Fruit fly (Drosophila melanogaster) whole organism, prepupa: ENCODE measurements around the gene beag.
A peak's percentile ranks its signal among the peaks of the same experiment; 100 is the strongest.

ENCODE experiments used
- Blimp-1 ChIP-seq: fragments of 200-800 bp; sonication (Bioruptor generic); optimal IDR thresholded peaks from 3 replicates; lab custom pipeline; 2017; ENCODE audit warnings: missing biosample characterization, missing genetic modification characterization, mild to moderate bottlenecking, moderate library complexity, missing genetic modification reagents
- CG10631 ChIP-seq: fragments of 200-800 bp; sonication (Bioruptor generic); optimal IDR thresholded peaks from 2 replicates; lab custom pipeline; 2016; ENCODE audit warnings: missing biosample characterization, missing genetic modification characterization
- CG11762 ChIP-seq: fragments of 200-800 bp; sonication (Bioruptor generic); optimal IDR thresholded peaks from 3 replicates; lab custom pipeline; 2016; ENCODE audit warnings: missing biosample characterization, missing genetic modification characterization; ENCODE audit not compliant: insufficient read depth
- CG15336 ChIP-seq: fragments of 200-800 bp; sonication (Bioruptor generic); IDR thresholded peaks from 2 replicates; pipeline ENCODE4 v1.3.6; 2022; ENCODE audit warnings: missing biosample characterization, missing genetic modification characterization
- CG1621 ChIP-seq: fragments of 200-800 bp; sonication (Bioruptor generic); optimal IDR thresholded peaks from 3 replicates; lab custom pipeline; 2018; ENCODE audit warnings: missing biosample characterization, mild to moderate bottlenecking, missing genetic modification characterization
- CG16779 ChIP-seq: fragments of 200-800 bp; sonication (Bioruptor generic); optimal IDR thresholded peaks from 3 replicates; lab custom pipeline; 2017; ENCODE audit warnings: missing biosample characterization, mild to moderate bottlenecking, missing genetic modification characterization
- CG3032 ChIP-seq: fragments of 200-800 bp; optimal IDR thresholded peaks from 2 replicates; lab custom pipeline; 2019; ENCODE audit warnings: missing biosample characterization, mild to moderate bottlenecking, missing genetic modification characterization, moderate library complexity
- CG31627 ChIP-seq: fragments of 200-800 bp; sonication (Bioruptor generic); optimal IDR thresholded peaks from 3 replicates; lab custom pipeline; 2016; ENCODE audit warnings: missing biosample characterization, missing genetic modification characterization
- CG32006 ChIP-seq: fragments of 200-800 bp; sonication (Bioruptor generic); optimal IDR thresholded peaks from 3 replicates; lab custom pipeline; 2017; ENCODE audit warnings: missing biosample characterization, mild to moderate bottlenecking, missing genetic modification characterization
- CG34406 ChIP-seq: fragments of 200-800 bp; sonication (Bioruptor generic); optimal IDR thresholded peaks from 3 replicates; lab custom pipeline; 2016; ENCODE audit warnings: missing biosample characterization, missing genetic modification characterization
- CG3919 ChIP-seq: fragments of 200-800 bp; sonication (Bioruptor generic); optimal IDR thresholded peaks from 3 replicates; lab custom pipeline; 2016; ENCODE audit warnings: missing biosample characterization, missing genetic modification characterization
- CG6163 ChIP-seq: fragments of 200-800 bp; sonication (Bioruptor generic); IDR thresholded peaks from 3 replicates; pipeline ENCODE4 v1.3.6; 2022; ENCODE audit warnings: missing biosample characterization, missing genetic modification characterization
- CG6276 ChIP-seq: fragments of 200-800 bp; sonication (Bioruptor generic); optimal IDR thresholded peaks from 2 replicates; lab custom pipeline; 2017; ENCODE audit warnings: missing biosample characterization, mild to moderate bottlenecking, missing genetic modification characterization
- CG6792 ChIP-seq: fragments of 200-800 bp; sonication (Bioruptor generic); optimal IDR thresholded peaks from 3 replicates; lab custom pipeline; 2016; ENCODE audit warnings: missing biosample characterization, missing genetic modification characterization
- CG7368 ChIP-seq: fragments of 200-800 bp; sonication (Bioruptor generic); optimal IDR thresholded peaks from 3 replicates; lab custom pipeline; 2016; ENCODE audit warnings: missing biosample characterization, missing genetic modification characterization
- CG8119 ChIP-seq: fragments of 200-800 bp; sonication (Bioruptor generic); IDR thresholded peaks from 3 replicates; pipeline ENCODE4 v1.3.6; 2022; ENCODE audit warnings: missing biosample characterization, missing genetic modification characterization
- CG8319 ChIP-seq: fragments of 200-800 bp; sonication (Bioruptor generic); optimal IDR thresholded peaks from 3 replicates; lab custom pipeline; 2016; ENCODE audit warnings: missing biosample characterization, missing genetic modification characterization
- CG8632 ChIP-seq: fragments of 200-800 bp; sonication (Bioruptor generic); optimal IDR thresholded peaks from 3 replicates; lab custom pipeline; 2016; ENCODE audit warnings: missing biosample characterization, missing genetic modification characterization
- Eip75B ChIP-seq: fragments of 200-800 bp; sonication (Bioruptor generic); optimal IDR thresholded peaks from 3 replicates; lab custom pipeline; 2016; ENCODE audit warnings: missing biosample characterization, missing genetic modification characterization
- Eip93F ChIP-seq: fragments of 200-800 bp; sonication (Bioruptor generic); optimal IDR thresholded peaks from 2 replicates; lab custom pipeline; 2016; ENCODE audit warnings: missing biosample characterization, mild to moderate bottlenecking, missing genetic modification characterization
- Ets21C ChIP-seq: fragments of 200-800 bp; sonication (Bioruptor generic); optimal IDR thresholded peaks from 3 replicates; lab custom pipeline; 2016; ENCODE audit warnings: missing biosample characterization, missing genetic modification characterization
- Ets96B ChIP-seq: fragments of 200-800 bp; optimal IDR thresholded peaks from 2 replicates; lab custom pipeline; 2019; ENCODE audit warnings: missing biosample characterization, mild to moderate bottlenecking, missing genetic modification characterization, moderate library complexity
- Gug ChIP-seq: fragments of 200-800 bp; sonication (Bioruptor generic); IDR thresholded peaks from 2 replicates; pipeline ENCODE4 v1.3.6; 2022; ENCODE audit warnings: missing biosample characterization, missing genetic modification characterization
- Hr39 ChIP-seq: fragments of 200-800 bp; sonication (Bioruptor generic); optimal IDR thresholded peaks from 2 replicates; lab custom pipeline; 2016; ENCODE audit warnings: missing biosample characterization, missing genetic modification characterization
- Hr4 ChIP-seq: fragments of 200-800 bp; sonication (Bioruptor generic); optimal IDR thresholded peaks from 3 replicates; lab custom pipeline; 2016; ENCODE audit warnings: missing biosample characterization, missing genetic modification characterization
- Lpt ChIP-seq: fragments of 200-800 bp; sonication (Bioruptor generic); optimal IDR thresholded peaks from 3 replicates; lab custom pipeline; 2016; ENCODE audit warnings: missing biosample characterization, missing genetic modification characterization
- Met ChIP-seq: fragments of 200-800 bp; sonication (Bioruptor generic); optimal IDR thresholded peaks from 3 replicates; lab custom pipeline; 2016; ENCODE audit warnings: missing biosample characterization, missing genetic modification characterization
- OdsH ChIP-seq: fragments of 200-800 bp; sonication (Bioruptor generic); optimal IDR thresholded peaks from 3 replicates; lab custom pipeline; 2016; ENCODE audit warnings: missing biosample characterization, missing genetic modification characterization
- Smox ChIP-seq: fragments of 200-800 bp; sonication (Bioruptor generic); optimal IDR thresholded peaks from 3 replicates; lab custom pipeline; 2016; ENCODE audit warnings: missing biosample characterization, missing genetic modification characterization
- Sox102F ChIP-seq: fragments of 200-800 bp; sonication (Bioruptor generic); optimal IDR thresholded peaks from 2 replicates; lab custom pipeline; 2016; ENCODE audit warnings: missing biosample characterization, mild to moderate bottlenecking, missing genetic modification characterization
- achi ChIP-seq: fragments of 200-800 bp; sonication (Bioruptor generic); optimal IDR thresholded peaks from 3 replicates; lab custom pipeline; 2016; ENCODE audit warnings: missing biosample characterization, missing genetic modification characterization
- acj6 ChIP-seq: fragments of 200-800 bp; sonication (Bioruptor generic); optimal IDR thresholded peaks from 3 replicates; lab custom pipeline; 2016; ENCODE audit warnings: missing biosample characterization, missing genetic modification characterization
- cyc ChIP-seq: fragments of 200-800 bp; sonication (Bioruptor generic); optimal IDR thresholded peaks from 3 replicates; lab custom pipeline; 2016; ENCODE audit warnings: missing biosample characterization, missing genetic modification characterization
- dac ChIP-seq: fragments of 200-800 bp; sonication (Bioruptor generic); optimal IDR thresholded peaks from 2 replicates; lab custom pipeline; 2017; ENCODE audit warnings: missing biosample characterization, mild to moderate bottlenecking, missing genetic modification characterization
- eg ChIP-seq: fragments of 200-800 bp; sonication (Bioruptor generic); IDR thresholded peaks from 3 replicates; pipeline ENCODE4 v1.3.6; 2022; ENCODE audit warnings: missing biosample characterization, missing genetic modification characterization
- esn ChIP-seq: fragments of 200-800 bp; sonication (Bioruptor generic); optimal IDR thresholded peaks from 2 replicates; lab custom pipeline; 2016; ENCODE audit warnings: missing biosample characterization, mild to moderate bottlenecking, missing genetic modification characterization, moderate library complexity
- fd59A ChIP-seq: fragments of 200-800 bp; sonication (Bioruptor generic); optimal IDR thresholded peaks from 2 replicates; lab custom pipeline; 2017; ENCODE audit warnings: missing biosample characterization, mild to moderate bottlenecking, missing genetic modification characterization, missing genetic modification reagents
- fd85E ChIP-seq: fragments of 200-800 bp; sonication (Bioruptor generic); optimal IDR thresholded peaks from 3 replicates; lab custom pipeline; 2016; ENCODE audit warnings: missing biosample characterization, missing genetic modification characterization
- fkh ChIP-seq: fragments of 200-800 bp; sonication (Bioruptor generic); optimal IDR thresholded peaks from 3 replicates; lab custom pipeline; 2017; ENCODE audit warnings: missing biosample characterization, mild to moderate bottlenecking, missing genetic modification characterization, moderate library complexity
- lz ChIP-seq: fragments of 200-800 bp; sonication (Bioruptor generic); optimal IDR thresholded peaks from 3 replicates; lab custom pipeline; 2016; ENCODE audit warnings: missing biosample characterization, missing genetic modification characterization
- salr ChIP-seq, 2 experiments: fragments of 200-800 bp; sonication (Bioruptor generic); optimal IDR thresholded peaks; 3 replicates each; lab custom pipeline; 2016 to 2018; ENCODE audit warnings: missing biosample characterization in 2 of 2, missing genetic modification characterization in 2 of 2, mild to moderate bottlenecking in 1 of 2
- spab ChIP-seq: fragments of 200-800 bp; sonication (Bioruptor generic); optimal IDR thresholded peaks from 2 replicates; lab custom pipeline; 2017; ENCODE audit warnings: missing biosample characterization, mild to moderate bottlenecking, missing genetic modification characterization, missing genetic modification reagents
- ss ChIP-seq, 2 experiments: fragments of 200-800 bp; sonication (Bioruptor generic); optimal IDR thresholded peaks; 2 replicates in 1 of 2; 3 replicates in 1 of 2; lab custom pipeline; 2017 to 2018; ENCODE audit warnings: mild to moderate bottlenecking in 2 of 2, missing biosample characterization in 2 of 2, missing genetic modification characterization in 2 of 2, moderate library complexity in 1 of 2
- svp ChIP-seq: fragments of 200-800 bp; sonication (Bioruptor generic); peaks from one replicate; lab custom pipeline; 2016; ENCODE audit warnings: missing biosample characterization, missing genetic modification characterization
- topi ChIP-seq: fragments of 200-800 bp; sonication (Bioruptor generic); optimal IDR thresholded peaks from 3 replicates; lab custom pipeline; 2016; ENCODE audit warnings: missing biosample characterization, missing genetic modification characterization
- vri ChIP-seq: fragments of 200-800 bp; sonication (Bioruptor generic); optimal IDR thresholded peaks from 3 replicates; lab custom pipeline; 2016; ENCODE audit warnings: missing biosample characterization, mild to moderate bottlenecking, missing genetic modification characterization

Gene beag

DNA sequence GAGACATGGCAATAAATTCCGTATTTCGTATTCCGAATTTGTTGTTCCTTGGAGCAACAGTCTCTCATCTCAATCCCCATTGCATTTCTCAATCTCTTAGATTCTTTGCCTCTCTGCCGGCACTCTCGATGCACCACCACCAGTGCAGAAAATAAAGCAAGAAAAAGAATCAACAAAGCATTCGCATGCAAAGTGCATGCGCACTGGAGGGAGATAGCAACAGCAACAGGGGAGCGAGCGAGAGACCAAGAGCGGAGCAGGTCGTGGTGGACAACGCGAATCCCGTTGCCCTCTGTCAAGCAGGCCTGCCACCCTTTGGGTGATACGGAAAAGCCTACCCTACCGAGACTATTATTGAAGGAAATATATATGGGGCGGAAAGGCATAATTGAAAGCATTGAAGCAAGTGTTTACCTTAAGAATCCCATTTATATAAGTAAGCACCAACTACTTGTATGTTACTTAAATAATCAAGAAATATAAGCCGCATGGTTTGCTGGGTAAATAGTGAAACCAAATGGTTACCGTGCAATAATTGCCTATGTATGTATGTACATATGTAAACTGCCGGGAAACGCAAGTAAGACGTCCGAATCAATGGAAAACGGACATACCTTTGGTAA, 8.4 kb downstream of the beag start (continued):
- TF ChIP-seq CG3032 (tag; lab: Kevin White, UChicago), result peak; percentile 59
- no peak for TF ChIP-seq vri (GFP tag; lab: Kevin White, UChicago)
- TF ChIP-seq CG8319, result no peak
- no peak for TF ChIP-seq CG6163 (GFP tag; lab: Robert Waterston, UW)
- TF ChIP-seq salr (GFP tag; optimal IDR thresholded peaks at IDR 0.05; lab: Kevin White, UChicago), result peak in 1 of 2 experiments; percentile 59
- peak; percentile 35 for TF ChIP-seq CG3919 (GFP tag; lab: Kevin White, UChicago)
- TF ChIP-seq CG32006 (GFP tag; lab: Kevin White, UChicago), result no peak
- TF ChIP-seq cyc (GFP tag; lab: Kevin White, UChicago), result no peak
- TF ChIP-seq topi, result no peak
- TF ChIP-seq CG15336 (GFP tag; lab: Robert Waterston, UW), result no peak
- peak; percentile 66 for TF ChIP-seq Lpt
- no peak for TF ChIP-seq Smox (GFP tag; lab: Kevin White, UChicago)
- peak; percentile 83 for TF ChIP-seq fkh
- peak; percentile 37 for TF ChIP-seq spab (GFP tag; lab: Kevin White, UChicago)
- peak; percentile 68 for TF ChIP-seq CG6276 (GFP tag; lab: Kevin White, UChicago)
- TF ChIP-seq CG10631, result no peak
- TF ChIP-seq Hr39 (GFP tag; lab: Kevin White, UChicago), result no peak
- no peak for TF ChIP-seq Gug
- peak; percentile 11 for TF ChIP-seq fd85E (GFP tag; lab: Kevin White, UChicago)
- TF ChIP-seq dac (GFP tag; lab: Kevin White, UChicago), result no peak
- peak; percentile 13 for TF ChIP-seq Met (GFP tag; lab: Kevin White, UChicago)
- TF ChIP-seq Eip75B (GFP tag; lab: Kevin White, UChicago), result peak; percentile 8
- peak; percentile 74 for TF ChIP-seq CG1621 (tag; lab: Kevin White, UChicago)
- no peak for TF ChIP-seq Ets21C
- TF ChIP-seq achi (GFP tag; lab: Kevin White, UChicago), result no peak
- TF ChIP-seq CG8632, result no peak
- peak; percentile 15 for TF ChIP-seq CG7368 (GFP tag; lab: Kevin White, UChicago)
- no peak for TF ChIP-seq CG31627 (GFP tag; lab: Kevin White, UChicago)
- TF ChIP-seq Eip93F, result peak; percentile 19

- TF ChIP-seq achi (GFP tag; lab: Kevin White, UChicago), result peak; percentile 91
- TF ChIP-seq CG11762 (GFP tag; lab: Kevin White, UChicago), result peak; percentile 80
- peak; percentile 79 for TF ChIP-seq CG7368 (GFP tag; lab: Kevin White, UChicago)
- TF ChIP-seq Blimp-1 (GFP tag; lab: Kevin White, UChicago), result peak; percentile 72
- peak; percentile 96 for TF ChIP-seq topi
- TF ChIP-seq vri (GFP tag; lab: Kevin White, UChicago), result peak; percentile 94
- peak; percentile 88 for TF ChIP-seq Hr39 (GFP tag; lab: Kevin White, UChicago)
- peak; percentile 66 for TF ChIP-seq Lpt
- peak; percentile 78 for TF ChIP-seq CG16779 (tag; lab: Kevin White, UChicago)
- TF ChIP-seq CG3032 (tag; lab: Kevin White, UChicago), result peak; percentile 90
- no peak for TF ChIP-seq eg (GFP tag; lab: Robert Waterston, UW)
- peak; percentile 90 for TF ChIP-seq CG34406 (GFP tag; lab: Kevin White, UChicago)
- peak; percentile 90 for TF ChIP-seq Sox102F (GFP tag; lab: Kevin White, UChicago)
- no peak for TF ChIP-seq CG8119 (GFP tag; lab: Robert Waterston, UW)
- peak; percentile 80 for TF ChIP-seq Hr4 (GFP tag; lab: Kevin White, UChicago)
- peak; percentile 88 for TF ChIP-seq CG10631
- peak; percentile 90 for TF ChIP-seq acj6 (GFP tag; lab: Kevin White, UChicago)
- TF ChIP-seq fd59A (GFP tag; lab: Kevin White, UChicago), result peak; percentile 70
- TF ChIP-seq Gug, result no peak
- TF ChIP-seq esn (GFP tag; lab: Kevin White, UChicago), result peak; percentile 94
- TF ChIP-seq CG8632, result peak; percentile 90
- peak; percentile 91 for TF ChIP-seq OdsH (GFP tag; lab: Kevin White, UChicago)
- TF ChIP-seq salr (GFP tag; optimal IDR thresholded peaks at IDR 0.05; lab: Kevin White, UChicago), result peak; percentile 47 to 79
- peak; percentile 68 for TF ChIP-seq CG8319
- peak; percentile 76 for TF ChIP-seq Ets21C
- peak; percentile 84 to 87 for TF ChIP-seq ss (GFP tag; optimal IDR thresholded peaks at IDR 0.05; lab: Kevin White, UChicago)
- TF ChIP-seq lz (GFP tag; lab: Kevin White, UChicago), result peak; percentile 90
- TF ChIP-seq svp (GFP tag; lab: Kevin White, UChicago), result peak; percentile 94
- TF ChIP-seq Ets96B (tag; lab: Kevin White, UChicago), result peak; percentile 89
- peak; percentile 86 for TF ChIP-seq CG6792 (GFP tag; lab: Kevin White, UChicago)
Observed at dm6 chr3R:9055119-9056105, 9.5 kb downstream of the beag start.
